Worm (Caenorhabditis elegans) whole organism, L2 larva: ENCODE results near the gene F13D11.3.

Experiments
- C34F6.9 ChIP-seq: fragments of 150-350 bp; optimal IDR thresholded peaks from 2 replicates; lab custom pipeline; 2014; ENCODE audit warnings: missing biosample characterization, missing genetic modification characterization
- F13H6.1 ChIP-seq: sonication (generic microtip); optimal IDR thresholded peaks from 2 replicates; lab custom pipeline; 2016; ENCODE audit warnings: missing genetic modification characterization, missing compliant biosample characterization
- R02D3.7 ChIP-seq: fragments of 150-350 bp; optimal IDR thresholded peaks from 2 replicates; lab custom pipeline; 2014; ENCODE audit warnings: missing biosample characterization, missing genetic modification characterization
- Y55F3AM.14 ChIP-seq: fragments of 200-800 bp; sonication (Bioruptor generic); optimal IDR thresholded peaks from 2 replicates; lab custom pipeline; 2018; ENCODE audit warnings: mild to moderate bottlenecking, missing genetic modification characterization, missing compliant biosample characterization
- alr-1 ChIP-seq: fragments of 150-350 bp; optimal IDR thresholded peaks from 2 replicates; lab custom pipeline; 2014; ENCODE audit warnings: missing biosample characterization, missing genetic modification characterization
- aly-2 ChIP-seq: fragments of 150-350 bp; optimal IDR thresholded peaks from 2 replicates; lab custom pipeline; 2014; ENCODE audit warnings: missing biosample characterization, missing genetic modification characterization
- ama-1 ChIP-seq: fragments of 150-350 bp; optimal IDR thresholded peaks from 2 replicates; lab custom pipeline; 2018; ENCODE audit warnings: inconsistent platforms
- blmp-1 ChIP-seq: sonication (generic microtip); optimal IDR thresholded peaks from 2 replicates; lab custom pipeline; 2017; ENCODE audit warnings: missing genetic modification characterization, mild to moderate bottlenecking, missing compliant biosample characterization, antibody characterized with exemption, moderate library complexity; ENCODE audit not compliant: insufficient read depth
- ceh-16 ChIP-seq: fragments of 150-350 bp; optimal IDR thresholded peaks from 2 replicates; lab custom pipeline; 2014; ENCODE audit warnings: missing biosample characterization, missing genetic modification characterization
- ceh-82 ChIP-seq: fragments of 150-350 bp; optimal IDR thresholded peaks from 2 replicates; lab custom pipeline; 2014; ENCODE audit warnings: missing biosample characterization, missing genetic modification characterization
- crh-2 ChIP-seq: sonication (generic microtip); optimal IDR thresholded peaks from 2 replicates; lab custom pipeline; 2017; ENCODE audit warnings: missing biosample characterization, missing genetic modification characterization
- egl-27 ChIP-seq: sonication (generic microtip); optimal IDR thresholded peaks from 3 replicates; lab custom pipeline; 2017; ENCODE audit warnings: missing biosample characterization, missing genetic modification reagents, missing genetic modification characterization
- elt-1 ChIP-seq: fragments of 150-350 bp; optimal IDR thresholded peaks from 2 replicates; lab custom pipeline; 2014; ENCODE audit warnings: missing biosample characterization, missing genetic modification characterization
- elt-3 ChIP-seq: sonication (generic microtip); optimal IDR thresholded peaks from 2 replicates; lab custom pipeline; 2017; ENCODE audit warnings: missing biosample characterization, missing genetic modification characterization
- fos-1 ChIP-seq: fragments of 150-350 bp; optimal IDR thresholded peaks from 2 replicates; lab custom pipeline; 2014; ENCODE audit warnings: missing biosample characterization, missing genetic modification characterization
- gmeb-1 ChIP-seq: fragments of 150-350 bp; optimal IDR thresholded peaks from 2 replicates; lab custom pipeline; 2014; ENCODE audit warnings: missing biosample characterization, missing genetic modification characterization
- lin-11 ChIP-seq: fragments of 150-350 bp; sonication (generic microtip); optimal IDR thresholded peaks from 2 replicates; lab custom pipeline; 2014; ENCODE audit warnings: missing biosample characterization, missing genetic modification characterization, inconsistent platforms, mixed read lengths
- lin-13 ChIP-seq: fragments of 150-350 bp; optimal IDR thresholded peaks from 2 replicates; lab custom pipeline; 2014; ENCODE audit warnings: missing biosample characterization, missing genetic modification reagents, missing genetic modification characterization
- lsy-2 ChIP-seq, 2 experiments: fragments of 150-350 bp in 1 of 2; sonication (generic microtip) in 1 of 2; optimal IDR thresholded peaks; 2 replicates each; lab custom pipeline; 2014 to 2017; ENCODE audit warnings: missing biosample characterization in 2 of 2, missing genetic modification characterization in 2 of 2
- mbf-1 ChIP-seq: sonication (generic microtip); optimal IDR thresholded peaks from 2 replicates; lab custom pipeline; 2017; ENCODE audit warnings: missing biosample characterization, missing genetic modification characterization
- mdl-1 ChIP-seq, 2 experiments: fragments of 150-350 bp in 1 of 2; sonication (generic microtip) in 1 of 2; optimal IDR thresholded peaks; 2 replicates each; lab custom pipeline; 2017; ENCODE audit warnings: missing biosample characterization in 2 of 2, missing genetic modification characterization in 2 of 2
- nhr-10 ChIP-seq: sonication (generic microtip); optimal IDR thresholded peaks from 2 replicates; lab custom pipeline; 2017; ENCODE audit warnings: missing biosample characterization, missing genetic modification characterization
- nhr-11 ChIP-seq: fragments of 150-350 bp; optimal IDR thresholded peaks from 2 replicates; lab custom pipeline; 2014; ENCODE audit warnings: missing biosample characterization, missing genetic modification characterization
- nhr-12 ChIP-seq: fragments of 150-350 bp; optimal IDR thresholded peaks from 2 replicates; lab custom pipeline; 2014; ENCODE audit warnings: missing biosample characterization, missing genetic modification characterization
- nhr-129 ChIP-seq: fragments of 150-350 bp; optimal IDR thresholded peaks from 2 replicates; lab custom pipeline; 2014; ENCODE audit warnings: missing biosample characterization, missing genetic modification characterization
- nhr-21 ChIP-seq: fragments of 150-350 bp; optimal IDR thresholded peaks from 2 replicates; lab custom pipeline; 2014; ENCODE audit warnings: missing biosample characterization, missing genetic modification characterization
- nhr-237 ChIP-seq: fragments of 150-350 bp; optimal IDR thresholded peaks from 2 replicates; lab custom pipeline; 2014; ENCODE audit warnings: missing biosample characterization, missing genetic modification characterization
- nhr-25 ChIP-seq: fragments of 150-350 bp; sonication (generic microtip); optimal IDR thresholded peaks from 3 replicates; lab custom pipeline; 2014; ENCODE audit warnings: missing biosample characterization, missing genetic modification characterization
- nhr-77 ChIP-seq: fragments of 150-350 bp; optimal IDR thresholded peaks from 2 replicates; lab custom pipeline; 2014; ENCODE audit warnings: missing biosample characterization, missing genetic modification characterization
- peb-1 ChIP-seq: fragments of 150-350 bp; optimal IDR thresholded peaks from 2 replicates; lab custom pipeline; 2014; ENCODE audit warnings: missing biosample characterization, missing genetic modification characterization
- skn-1 ChIP-seq: sonication (generic microtip); optimal IDR thresholded peaks from 2 replicates; lab custom pipeline; 2017; ENCODE audit warnings: missing biosample characterization, missing genetic modification characterization
- sma-3 ChIP-seq: sonication (generic microtip); optimal IDR thresholded peaks from 2 replicates; lab custom pipeline; 2016; ENCODE audit warnings: missing genetic modification reagents, missing genetic modification characterization, missing compliant biosample characterization
- sma-9 ChIP-seq, 2 experiments: fragments of 150-350 bp in 1 of 2; sonication (generic microtip) in 1 of 2; optimal IDR thresholded peaks; 2 replicates each; lab custom pipeline; 2014 to 2016; ENCODE audit warnings: missing genetic modification characterization in 2 of 2, mild to moderate bottlenecking in 1 of 2, missing biosample characterization in 1 of 2, missing compliant biosample characterization in 1 of 2, missing genetic modification reagents in 1 of 2, moderate library complexity in 1 of 2
- snpc-4 ChIP-seq: fragments of 150-350 bp; optimal IDR thresholded peaks from 2 replicates; lab custom pipeline; 2014; ENCODE audit warnings: missing biosample characterization, missing genetic modification characterization
- unc-39 ChIP-seq: fragments of 150-350 bp; optimal IDR thresholded peaks from 2 replicates; lab custom pipeline; 2014; ENCODE audit warnings: missing biosample characterization, missing genetic modification characterization
- ztf-1 ChIP-seq: fragments of 200-800 bp; sonication (Bioruptor generic); conservative IDR thresholded peaks from 2 replicates; pipeline ENCODE4 v1.3.6; 2022; ENCODE audit warnings: missing genetic modification characterization, missing compliant biosample characterization
- ztf-11 ChIP-seq: sonication (generic microtip); optimal IDR thresholded peaks from 2 replicates; lab custom pipeline; 2017; ENCODE audit warnings: missing biosample characterization, missing genetic modification characterization
- ztf-4 ChIP-seq: fragments of 150-350 bp; optimal IDR thresholded peaks from 2 replicates; lab custom pipeline; 2014; ENCODE audit warnings: missing biosample characterization, missing genetic modification characterization

Gene F13D11.3

DNA sequence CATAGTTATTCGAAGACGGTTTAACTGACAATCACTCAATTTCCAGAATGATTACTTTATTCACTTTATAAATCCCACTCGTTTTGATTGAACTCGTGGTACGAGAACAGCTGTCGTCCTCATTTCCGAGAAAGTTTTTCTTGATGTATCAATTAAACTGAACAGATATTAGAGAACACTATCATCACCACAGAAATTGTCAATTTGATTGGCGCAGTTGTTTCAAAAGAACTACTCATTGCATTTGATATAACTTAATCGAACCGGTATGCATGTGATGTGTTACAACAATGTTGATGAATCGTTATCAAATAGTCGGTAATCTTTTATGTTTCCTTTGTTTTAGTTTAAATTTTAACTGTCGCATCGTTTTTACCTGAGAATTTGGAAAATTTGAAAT lies 31.3 kb upstream of the F13D11.3 start (continued):
- TF ChIP-seq egl-27 (tag; lab: Kevin White, UChicago) (no peak), fos-1 (tag; lab: Kevin White, UChicago) (peak; percentile 22)

DNA sequence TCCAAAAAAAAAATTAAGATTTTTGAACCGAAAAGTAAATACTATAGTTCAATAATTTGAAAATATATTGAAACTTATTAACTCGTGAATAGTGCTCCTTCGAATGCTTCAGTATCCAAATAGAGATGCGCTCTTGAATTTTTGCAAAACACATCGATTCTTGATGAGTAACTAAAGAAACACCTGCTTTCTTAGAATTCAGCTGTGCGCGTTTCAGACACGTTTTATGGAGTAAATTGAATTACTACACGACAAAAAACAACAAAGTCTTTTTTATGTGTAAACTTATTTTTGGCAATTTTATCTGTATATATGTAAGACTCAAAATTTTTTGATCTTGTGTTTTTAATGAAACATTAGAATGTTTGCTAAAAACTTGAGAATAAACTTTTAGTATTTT lies 30.8 kb upstream of the F13D11.3 start:
- no peak for TF ChIP-seq R02D3.7 (tag; lab: Kevin White, UChicago)
- TF ChIP-seq nhr-237 = no peak
- TF ChIP-seq unc-39 (tag; lab: Kevin White, UChicago) = no peak
- TF ChIP-seq skn-1 (tag; lab: Kevin White, UChicago) = no peak
- TF ChIP-seq nhr-25 = no peak
- no peak for TF ChIP-seq mbf-1
- TF ChIP-seq fos-1 (tag; lab: Kevin White, UChicago) = no peak
- TF ChIP-seq mdl-1 (tag; optimal IDR thresholded peaks at IDR 0.05; lab: Kevin White, UChicago) = no peak
- no peak for TF ChIP-seq nhr-11
- TF ChIP-seq ztf-4 (tag; lab: Kevin White, UChicago) = no peak
- TF ChIP-seq lin-11 (tag; lab: Kevin White, UChicago) = no peak
- no peak for TF ChIP-seq sma-9 (GFP tag; optimal IDR thresholded peaks at IDR 0.05; lab: Kevin White, UChicago)
- TF ChIP-seq sma-9 (tag; optimal IDR thresholded peaks at IDR 0.05; lab: Kevin White, UChicago) = no peak
- TF ChIP-seq blmp-1 = no peak
- no peak for TF ChIP-seq ztf-11
- TF ChIP-seq lin-13 (GFP tag; lab: Kevin White, UChicago) = no peak
- TF ChIP-seq nhr-21 = no peak
- TF ChIP-seq nhr-10 = no peak
- no peak for TF ChIP-seq Y55F3AM.14 (GFP tag; lab: Kevin White, UChicago)
- no peak for TF ChIP-seq ama-1
- no peak for TF ChIP-seq alr-1 (tag; lab: Kevin White, UChicago)

DNA sequence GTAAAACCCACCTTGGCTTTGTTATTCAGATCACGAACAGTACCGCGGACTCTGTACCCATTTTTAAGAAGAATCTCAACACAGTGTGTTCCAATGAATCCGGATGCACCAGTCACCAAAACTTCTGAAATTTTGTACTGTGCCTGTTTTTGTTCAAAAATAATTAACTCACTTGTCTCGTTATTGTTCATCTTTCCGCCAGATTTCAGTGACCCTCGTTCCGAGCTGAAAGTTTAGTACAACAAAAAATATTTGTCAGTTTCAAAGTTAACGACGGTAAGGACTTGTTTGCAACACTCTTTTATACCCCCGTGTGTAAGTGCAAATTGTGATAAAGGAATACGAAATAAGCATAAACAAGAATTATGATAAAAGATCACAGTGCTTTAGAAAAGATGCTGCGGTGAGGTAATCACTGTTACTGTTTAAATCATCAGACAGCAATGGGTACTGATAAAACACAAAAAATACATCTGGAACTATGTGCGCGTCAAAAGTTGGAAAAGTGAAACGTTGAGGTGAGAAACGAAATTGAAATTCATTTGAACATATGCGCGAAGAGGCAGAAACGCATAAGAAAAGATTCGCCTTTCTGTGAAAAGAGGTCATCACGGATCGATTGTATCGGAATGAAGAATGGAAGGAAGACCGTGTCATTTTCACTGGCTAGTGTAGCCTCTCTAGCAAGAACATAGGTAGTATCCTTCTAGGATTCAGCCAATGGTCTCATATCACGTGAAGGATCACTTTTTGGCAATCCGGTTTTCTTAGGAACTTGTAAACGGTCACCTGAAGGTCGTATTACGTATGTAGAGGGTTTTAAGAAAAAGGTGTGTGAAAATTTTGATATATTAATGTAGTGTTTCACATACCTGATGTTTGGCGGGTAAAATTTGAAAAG lies 29.1 kb upstream of the F13D11.3 start, which contains the start of gene F13D11.4:
Gene F13D11.4 (minus strand): TSS at position 225 of the 901 bp plus-strand sequence.
- no peak for TF ChIP-seq elt-1
- TF ChIP-seq blmp-1 = peak; percentile 25
- peak; percentile 58 for TF ChIP-seq nhr-21
- TF ChIP-seq sma-3 = peak; percentile 51
- TF ChIP-seq nhr-129 = no peak
- TF ChIP-seq lsy-2 (tag; optimal IDR thresholded peaks at IDR 0.05; lab: Kevin White, UChicago) = no peak
- no peak for TF ChIP-seq unc-39 (tag; lab: Kevin White, UChicago)
- TF ChIP-seq ama-1 = no peak
- TF ChIP-seq R02D3.7 (tag; lab: Kevin White, UChicago) = no peak
- TF ChIP-seq nhr-11 = no peak
- peak; percentile 38 for TF ChIP-seq sma-9 (GFP tag; optimal IDR thresholded peaks at IDR 0.05; lab: Kevin White, UChicago)
- no peak for TF ChIP-seq sma-9 (tag; optimal IDR thresholded peaks at IDR 0.05; lab: Kevin White, UChicago)
- no peak for TF ChIP-seq gmeb-1
- TF ChIP-seq mbf-1 = no peak
- no peak for TF ChIP-seq aly-2
- TF ChIP-seq nhr-25 = peak; percentile 27
- TF ChIP-seq, all 48 proteins: peak for 5

DNA sequence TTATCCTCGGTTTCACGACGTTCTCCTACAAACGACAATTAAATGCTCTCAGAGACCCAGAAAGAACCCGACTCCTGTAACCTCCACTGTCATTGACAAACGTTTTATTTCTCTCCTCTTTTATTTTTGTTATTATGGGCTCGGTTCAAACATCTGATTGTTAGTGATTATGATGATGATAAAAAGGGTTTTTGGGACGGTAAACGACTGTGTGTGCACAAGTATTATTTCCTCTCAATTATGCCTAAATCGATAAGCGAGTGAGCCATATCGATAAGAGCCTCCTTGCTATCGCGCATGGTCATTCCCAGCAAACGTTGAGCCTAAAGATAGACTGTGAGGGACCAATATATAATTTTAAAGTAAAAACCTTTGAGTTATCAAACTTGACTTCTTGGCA lies 26.1 kb upstream of the F13D11.3 start:
- TF ChIP-seq fos-1 (tag; lab: Kevin White, UChicago) = peak; percentile 16
- no peak for TF ChIP-seq crh-2 (tag; lab: Kevin White, UChicago)
- TF ChIP-seq elt-3 (tag; lab: Kevin White, UChicago) = no peak
- TF ChIP-seq peb-1 (tag; lab: Kevin White, UChicago) = no peak
- TF ChIP-seq blmp-1 = no peak

DNA sequence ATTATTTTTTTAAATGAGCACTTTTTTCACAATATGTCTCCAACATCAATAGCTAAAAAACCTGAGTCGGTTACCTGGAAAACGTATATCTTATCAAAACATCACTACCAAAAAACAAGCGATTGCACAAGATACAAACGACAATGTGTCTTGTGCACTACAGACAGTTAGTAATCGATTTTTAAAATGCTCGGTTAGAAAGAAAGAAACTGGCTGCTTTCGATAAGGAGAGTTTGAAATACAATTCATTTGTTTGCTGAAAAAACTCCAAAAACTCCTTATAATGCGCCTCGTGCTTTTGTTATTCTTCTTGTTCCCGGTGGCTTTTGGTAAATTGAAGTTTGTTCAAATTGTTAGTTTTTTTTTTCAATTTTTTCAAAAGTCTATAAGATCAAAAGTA lies 23.5 kb upstream of the F13D11.3 start, which contains the start of gene acp-5:
Gene acp-5 (plus strand): TSS at position 261 of the 400 bp plus-strand sequence.
- TF ChIP-seq nhr-10 (no peak), nhr-129 (no peak), lin-13 (GFP tag; lab: Kevin White, UChicago) (no peak), fos-1 (tag; lab: Kevin White, UChicago) (peak; percentile 10), sma-3 (no peak)

DNA sequence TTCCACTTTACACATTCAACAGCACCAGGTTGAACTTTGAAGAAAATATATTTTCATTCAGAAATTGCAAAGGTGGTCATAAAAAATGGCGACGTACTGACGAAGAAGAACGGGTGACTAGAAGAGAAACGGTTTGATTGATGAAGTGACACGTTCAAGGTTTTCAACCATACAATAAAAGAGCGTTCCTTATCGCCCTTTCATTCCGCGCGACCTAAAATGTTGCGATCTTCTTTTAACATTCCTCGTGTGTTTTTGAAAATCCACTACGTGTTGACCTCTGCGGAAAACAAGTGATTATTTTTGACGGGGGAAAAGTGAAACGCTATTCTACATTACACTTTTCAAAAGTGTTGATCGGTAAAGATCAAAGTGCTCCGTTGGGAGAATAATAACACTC lies 22.4 kb upstream of the F13D11.3 start:
- TF ChIP-seq ceh-82 (tag; lab: Kevin White, UChicago) = no peak
- no peak for TF ChIP-seq mbf-1
- TF ChIP-seq alr-1 (tag; lab: Kevin White, UChicago) = no peak
- TF ChIP-seq lin-11 (tag; lab: Kevin White, UChicago) = no peak
- no peak for TF ChIP-seq gmeb-1
- no peak for TF ChIP-seq ztf-11
- peak; percentile 55 for TF ChIP-seq fos-1 (tag; lab: Kevin White, UChicago)
- TF ChIP-seq skn-1 (tag; lab: Kevin White, UChicago) = no peak
- TF ChIP-seq ceh-16 (tag; lab: Kevin White, UChicago) = peak; percentile 77
- peak; percentile 47 for TF ChIP-seq crh-2 (tag; lab: Kevin White, UChicago)
- peak in 1 of 2 experiments; percentile 21 for TF ChIP-seq lsy-2 (tag; optimal IDR thresholded peaks at IDR 0.05; lab: Kevin White, UChicago)
- TF ChIP-seq nhr-10 = no peak
- TF ChIP-seq nhr-25 = peak; percentile 88
- no peak for TF ChIP-seq ama-1
- no peak for TF ChIP-seq aly-2
- no peak for TF ChIP-seq elt-3 (tag; lab: Kevin White, UChicago)
- no peak for TF ChIP-seq nhr-12 (tag; lab: Kevin White, UChicago)
- TF ChIP-seq F13H6.1 (tag; lab: Kevin White, UChicago) = no peak
- TF ChIP-seq nhr-77 (tag; lab: Kevin White, UChicago) = no peak
- no peak for TF ChIP-seq elt-1
- no peak for TF ChIP-seq snpc-4 (tag; lab: Kevin White, UChicago)
- TF ChIP-seq peb-1 (tag; lab: Kevin White, UChicago) = no peak
- TF ChIP-seq sma-3 = peak; percentile 50
- no peak for TF ChIP-seq C34F6.9
- TF ChIP-seq nhr-11 = no peak
- TF ChIP-seq ztf-1 (GFP tag; lab: Robert Waterston, UW) = no peak
